Worm (Caenorhabditis elegans): ENCODE data around the gene Y41C4A.21.

Y41C4A.21 gene

ce11 chrIII:11696273-11696672, 35.9 kb upstream of the Y41C4A.21 start, which contains the start of gene Y41C4A.6:
TSS of gene Y41C4A.6 (plus strand) at chrIII:11696573.
- TF ChIP-seq elt-1 (tag; optimal IDR thresholded peaks at IDR 0.05; ENCODE audit: borderline replicate concordance, insufficient read depth) (no peak), ceh-43 (GFP tag; optimal IDR thresholded peaks at IDR 0.05) (no peak), cnd-1 (tag; optimal IDR thresholded peaks at IDR 0.05) (no peak), unc-62 (GFP tag; optimal IDR thresholded peaks at IDR 0.05) (no peak), ztf-11 (tag; optimal IDR thresholded peaks at IDR 0.05) (no peak), ham-2 (GFP tag; optimal IDR thresholded peaks at IDR 0.05) (no peak), mab-5 (tag; optimal IDR thresholded peaks at IDR 0.05) (no peak), nhr-28 (tag; optimal IDR thresholded peaks at IDR 0.05) (no peak), nhr-12 (tag; optimal IDR thresholded peaks at IDR 0.05) (no peak), ces-1 (GFP tag; optimal IDR thresholded peaks at IDR 0.05) (no peak), ceh-83 (GFP tag; optimal IDR thresholded peaks at IDR 0.05) (no peak), snpc-4 (tag; optimal IDR thresholded peaks at IDR 0.05) (no peak), lsy-2 (tag; optimal IDR thresholded peaks at IDR 0.05) (no peak), lin-13 (tag; optimal IDR thresholded peaks at IDR 0.05) (no peak)

ce11 chrIII:11698569-11698968, 33.6 kb upstream of the Y41C4A.21 start, which contains the start of gene Y41C4A.7:
TSS of gene Y41C4A.7 (plus strand) at chrIII:11698869.
- no peak for TF ChIP-seq ham-2 (GFP tag; optimal IDR thresholded peaks at IDR 0.05)

ce11 chrIII:11699959-11700358, 32.2 kb upstream of the Y41C4A.21 start, which contains the start of gene pqn-84:
TSS of gene pqn-84 (plus strand) at chrIII:11700259.
- TF ChIP-seq tbx-8 (GFP tag; optimal IDR thresholded peaks at IDR 0.05), result no peak
- no peak for TF ChIP-seq lin-13 (tag; optimal IDR thresholded peaks at IDR 0.05)
- no peak for TF ChIP-seq unc-62 (GFP tag; optimal IDR thresholded peaks at IDR 0.05)
- no peak for TF ChIP-seq pha-4 (tag; optimal IDR thresholded peaks at IDR 0.05)

DNA sequence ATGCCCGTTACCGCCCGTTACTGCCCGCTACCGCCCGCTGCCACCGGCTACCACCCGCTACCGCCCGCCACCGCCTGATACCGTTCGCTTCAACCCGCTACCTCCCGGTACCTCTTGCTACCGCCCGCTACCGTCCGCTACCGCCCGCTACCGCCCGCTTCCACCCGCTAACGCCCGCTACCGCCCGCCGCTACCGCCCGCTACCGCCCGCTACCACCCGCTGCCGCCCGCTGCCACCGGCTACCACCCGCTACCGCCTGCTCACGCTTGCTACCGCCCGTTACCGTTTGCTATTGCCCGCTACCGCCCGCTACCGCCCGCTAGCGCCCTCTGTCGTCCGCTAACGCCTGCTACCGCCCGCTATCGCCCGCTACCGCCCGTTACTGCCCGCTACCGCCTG, 30.3 kb upstream of the Y41C4A.21 start:
- TF ChIP-seq zip-8 (tag; optimal IDR thresholded peaks at IDR 0.05) (no peak), lsy-2 (tag; optimal IDR thresholded peaks at IDR 0.05) (no peak), sptf-1 (tag; optimal IDR thresholded peaks at IDR 0.05) (peak; percentile 53), mls-2 (tag; optimal IDR thresholded peaks at IDR 0.05) (peak; percentile 5), bed-3 (GFP tag; optimal IDR thresholded peaks at IDR 0.05) (no peak), M03D4.4 (tag; optimal IDR thresholded peaks at IDR 0.05) (no peak), mab-5 (tag; optimal IDR thresholded peaks at IDR 0.05) (no peak)

DNA sequence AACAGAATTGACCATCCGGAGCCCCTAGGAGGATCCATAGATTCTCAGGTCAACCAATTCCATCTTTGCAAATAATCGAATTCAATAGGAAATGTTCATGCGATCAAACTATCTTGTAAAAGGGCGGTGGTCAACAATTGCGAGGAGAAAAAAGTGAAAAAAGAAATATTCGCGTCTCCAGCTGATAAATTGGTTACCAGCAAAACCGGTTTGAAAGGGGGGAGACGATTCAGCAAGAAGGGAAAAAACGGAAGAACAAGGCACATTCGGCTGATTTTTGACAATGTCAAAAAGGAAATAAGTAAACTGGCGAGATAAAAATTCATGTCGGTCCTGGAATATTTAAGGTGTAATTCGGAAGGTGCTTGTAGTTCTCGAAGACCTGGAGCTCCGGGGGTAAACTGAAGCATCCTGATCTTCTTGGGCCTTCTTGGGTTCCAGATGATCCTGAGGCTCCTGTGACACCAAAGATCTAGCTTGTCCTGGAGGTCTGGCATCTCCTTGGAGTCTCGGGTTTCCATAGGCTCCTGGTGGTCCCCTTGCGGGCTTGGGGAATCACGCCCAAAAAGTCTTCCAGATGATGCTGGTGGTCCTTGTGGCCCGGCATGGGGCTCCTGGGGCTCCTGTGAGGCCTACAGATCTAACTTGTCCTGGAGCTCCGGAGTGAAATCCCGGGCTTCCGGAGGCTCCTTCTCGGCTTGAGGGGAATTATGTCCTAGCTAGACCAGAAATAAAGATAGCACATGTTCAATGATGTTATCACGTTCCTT, 29.0 kb upstream of the Y41C4A.21 start:
- no peak for TF ChIP-seq hlh-1 (tag; optimal IDR thresholded peaks at IDR 0.05)
- TF ChIP-seq unc-39 (tag; optimal IDR thresholded peaks at IDR 0.05), result no peak
- TF ChIP-seq pha-4 (tag; optimal IDR thresholded peaks at IDR 0.05), result no peak

ce11 chrIII:11703776-11704093, 28.4 kb upstream of the Y41C4A.21 start, which contains the start of gene col-95:
TSS of gene col-95 (plus strand) at chrIII:11703994.
- TF ChIP-seq M03D4.4 (tag; optimal IDR thresholded peaks at IDR 0.05) (no peak), bed-3 (GFP tag; optimal IDR thresholded peaks at IDR 0.05) (no peak), mep-1 (tag; optimal IDR thresholded peaks at IDR 0.05) (no peak), ceh-43 (GFP tag; optimal IDR thresholded peaks at IDR 0.05) (no peak), sptf-1 (tag; optimal IDR thresholded peaks at IDR 0.05) (no peak), ham-2 (GFP tag; optimal IDR thresholded peaks at IDR 0.05) (no peak), drap-1 (GFP tag; optimal IDR thresholded peaks at IDR 0.05) (no peak)

- TF ChIP-seq hlh-1 (tag; optimal IDR thresholded peaks at IDR 0.05) (no peak), sptf-1 (tag; optimal IDR thresholded peaks at IDR 0.05) (peak; percentile 20)
Observed at ce11 chrIII:11704377-11704978, 27.7 kb upstream of the Y41C4A.21 start.

Data from whole organism, mixed stage, embryonic.